Fruit fly (Drosophila melanogaster) whole organism, embryonic: ENCODE results near the gene phtm.
A peak's percentile ranks its signal among the peaks of the same experiment; 100 is the strongest.

Source experiments
- Bgb ChIP-seq: fragments of 200-800 bp; sonication (Bioruptor generic); IDR thresholded peaks from 2 replicates; pipeline ENCODE4 v1.3.6; 2022; ENCODE audit warnings: missing biosample characterization, missing genetic modification characterization; ENCODE audit not compliant: partially characterized antibody
- BtbVII ChIP-seq: fragments of 200-800 bp; sonication (Bioruptor generic); optimal IDR thresholded peaks from 3 replicates; lab custom pipeline; 2017; ENCODE audit warnings: missing biosample characterization, mild to moderate bottlenecking, missing genetic modification characterization
- CG11093 ChIP-seq: fragments of 200-800 bp; sonication (Bioruptor generic); IDR thresholded peaks from 3 replicates; pipeline ENCODE4 v1.3.6; 2022; ENCODE audit warnings: missing biosample characterization, missing genetic modification characterization
- CG12299 ChIP-seq: fragments of 200-800 bp; sonication (Bioruptor generic); optimal IDR thresholded peaks from 2 replicates; lab custom pipeline; 2018; ENCODE audit warnings: missing biosample characterization, mild to moderate bottlenecking, missing genetic modification characterization
- CG12659 ChIP-seq: fragments of 200-800 bp; sonication (Bioruptor generic); optimal IDR thresholded peaks from 3 replicates; lab custom pipeline; 2017; ENCODE audit warnings: mild to moderate bottlenecking, missing biosample characterization, missing genetic modification reagents, missing genetic modification characterization
- CG13424 ChIP-seq: fragments of 200-800 bp; sonication (Bioruptor generic); optimal IDR thresholded peaks from 2 replicates; lab custom pipeline; 2019; ENCODE audit warnings: missing biosample characterization, mild to moderate bottlenecking, missing genetic modification characterization, moderate library complexity
- CG13624 ChIP-seq: fragments of 200-800 bp; sonication (Bioruptor generic); optimal IDR thresholded peaks from 2 replicates; lab custom pipeline; 2016; ENCODE audit warnings: missing biosample characterization, missing genetic modification characterization
- CG14014 ChIP-seq: fragments of 200-800 bp; sonication (Bioruptor generic); IDR thresholded peaks from 2 replicates; pipeline ENCODE4 v1.3.6; 2022; ENCODE audit warnings: missing biosample characterization, missing genetic modification characterization
- CG14050 ChIP-seq: fragments of 200-800 bp; sonication (Bioruptor generic); IDR thresholded peaks from 3 replicates; pipeline ENCODE4 v1.3.6; 2022; ENCODE audit warnings: missing biosample characterization, missing genetic modification characterization
- CG15514 ChIP-seq: fragments of 200-800 bp; sonication (Bioruptor generic); optimal IDR thresholded peaks from 3 replicates; lab custom pipeline; 2017; ENCODE audit warnings: missing biosample characterization, missing genetic modification characterization, mild to moderate bottlenecking, moderate library complexity, missing genetic modification reagents
- CG16813 ChIP-seq: fragments of 200-800 bp; sonication (Bioruptor generic); IDR thresholded peaks from 3 replicates; pipeline ENCODE4 v1.3.6; 2022; ENCODE audit warnings: missing biosample characterization, missing genetic modification characterization; ENCODE audit not compliant: partially characterized antibody
- CG17359 ChIP-seq: fragments of 200-800 bp; sonication (Bioruptor generic); optimal IDR thresholded peaks from 3 replicates; lab custom pipeline; 2018; ENCODE audit warnings: missing biosample characterization, mild to moderate bottlenecking, missing genetic modification characterization, moderate library complexity
- CG17802 ChIP-seq: fragments of 200-800 bp; sonication (Bioruptor generic); optimal IDR thresholded peaks from 2 replicates; lab custom pipeline; 2018; ENCODE audit warnings: missing biosample characterization, mild to moderate bottlenecking, missing genetic modification characterization, moderate library complexity
- CG18011 ChIP-seq: fragments of 200-800 bp; sonication (Bioruptor generic); optimal IDR thresholded peaks from 2 replicates; lab custom pipeline; 2017; ENCODE audit warnings: missing biosample characterization, missing genetic modification characterization, mild to moderate bottlenecking, moderate library complexity, missing genotype
- CG2889 ChIP-seq: fragments of 200-800 bp; sonication (Bioruptor generic); IDR thresholded peaks from 3 replicates; pipeline ENCODE4 v1.3.6; 2022; ENCODE audit warnings: missing biosample characterization, missing genetic modification characterization
- CG30403 ChIP-seq: fragments of 200-800 bp; sonication (Bioruptor generic); optimal IDR thresholded peaks from 3 replicates; lab custom pipeline; 2016; ENCODE audit warnings: missing biosample characterization, missing genetic modification characterization
- CG3163 ChIP-seq: fragments of 200-800 bp; sonication (Bioruptor generic); optimal IDR thresholded peaks from 3 replicates; lab custom pipeline; 2016; ENCODE audit warnings: missing biosample characterization, missing genetic modification characterization
- CG33557 ChIP-seq: fragments of 200-800 bp; sonication (Bioruptor generic); optimal IDR thresholded peaks from 2 replicates; lab custom pipeline; 2019; ENCODE audit warnings: missing biosample characterization, mild to moderate bottlenecking, missing genetic modification characterization, moderate library complexity
- CG4617 ChIP-seq: fragments of 200-800 bp; sonication (Bioruptor generic); optimal IDR thresholded peaks from 3 replicates; lab custom pipeline; 2016; ENCODE audit warnings: missing biosample characterization, missing genetic modification characterization, borderline replicate concordance
- CG6689 ChIP-seq: fragments of 200-800 bp; sonication (Bioruptor generic); IDR thresholded peaks from 2 replicates; pipeline ENCODE4 v1.3.6; 2022; ENCODE audit warnings: missing biosample characterization, missing genetic modification characterization
- CG8765 ChIP-seq: fragments of 200-800 bp; sonication (Bioruptor generic); IDR thresholded peaks from 2 replicates; pipeline ENCODE4 v1.3.6; 2022; ENCODE audit warnings: missing biosample characterization, missing genetic modification characterization
- CG9797 ChIP-seq: fragments of 200-800 bp; sonication (Bioruptor generic); optimal IDR thresholded peaks from 3 replicates; lab custom pipeline; 2018; ENCODE audit warnings: missing biosample characterization, mild to moderate bottlenecking, missing genetic modification characterization
- Ets97D ChIP-seq: fragments of 200-800 bp; sonication (Bioruptor generic); optimal IDR thresholded peaks from 3 replicates; lab custom pipeline; 2016; ENCODE audit warnings: missing biosample characterization, missing genetic modification characterization
- H2.0 ChIP-seq: fragments of 200-800 bp; sonication (Bioruptor generic); IDR thresholded peaks from 2 replicates; pipeline ENCODE4 v1.3.6; 2022; ENCODE audit warnings: missing biosample characterization, missing genetic modification characterization
- HHEX ChIP-seq: fragments of 200-800 bp; sonication (Bioruptor generic); optimal IDR thresholded peaks from 3 replicates; lab custom pipeline; 2017; ENCODE audit warnings: missing biosample characterization, mild to moderate bottlenecking, missing genetic modification characterization, missing genetic modification reagents
- HmgZ ChIP-seq: fragments of 200-800 bp; sonication (Bioruptor generic); optimal IDR thresholded peaks from 2 replicates; lab custom pipeline; 2018; ENCODE audit warnings: missing biosample characterization, mild to moderate bottlenecking, missing genetic modification characterization
- Neu2 ChIP-seq: fragments of 200-800 bp; sonication (Bioruptor generic); optimal IDR thresholded peaks from 3 replicates; lab custom pipeline; 2016; ENCODE audit warnings: missing biosample characterization, missing genetic modification characterization, borderline replicate concordance
- PHDP ChIP-seq: fragments of 200-800 bp; sonication (Bioruptor generic); optimal IDR thresholded peaks from 3 replicates; lab custom pipeline; 2018; ENCODE audit warnings: missing biosample characterization, mild to moderate bottlenecking, missing genetic modification characterization, moderate library complexity
- Six4 ChIP-seq: fragments of 200-800 bp; sonication (Bioruptor generic); optimal IDR thresholded peaks from 2 replicates; lab custom pipeline; 2016; ENCODE audit warnings: missing biosample characterization, missing genetic modification characterization
- bab2 ChIP-seq: fragments of 200-800 bp; sonication (Bioruptor generic); optimal IDR thresholded peaks from 2 replicates; lab custom pipeline; 2016; ENCODE audit warnings: missing biosample characterization, missing genetic modification characterization
- bcd ChIP-seq: fragments of 200-800 bp; sonication (Bioruptor generic); optimal IDR thresholded peaks from 2 replicates; lab custom pipeline; 2017; ENCODE audit warnings: missing biosample characterization, mild to moderate bottlenecking, missing genetic modification characterization
- cato ChIP-seq: fragments of 200-800 bp; sonication (Bioruptor generic); optimal IDR thresholded peaks from 2 replicates; lab custom pipeline; 2016; ENCODE audit warnings: missing biosample characterization, missing genetic modification characterization, borderline replicate concordance
- chif ChIP-seq, 2 experiments: fragments of 200-800 bp; sonication (Bioruptor generic); optimal IDR thresholded peaks; 3 replicates each; lab custom pipeline; 2016; ENCODE audit warnings: missing biosample characterization in 2 of 2, missing genetic modification characterization in 2 of 2
- ci ChIP-seq: fragments of 200-800 bp; sonication (Bioruptor generic); IDR thresholded peaks from 3 replicates; pipeline ENCODE4 v1.3.6; 2022; ENCODE audit warnings: missing biosample characterization, missing genetic modification characterization
- crol ChIP-seq: fragments of 200-800 bp; sonication (Bioruptor generic); IDR thresholded peaks from 2 replicates; pipeline ENCODE4 v1.3.6; 2022; ENCODE audit warnings: missing biosample characterization, missing genetic modification characterization
- disco-r ChIP-seq: fragments of 200-800 bp; sonication (Bioruptor generic); optimal IDR thresholded peaks from 2 replicates; lab custom pipeline; 2016; ENCODE audit warnings: missing biosample characterization, missing genetic modification characterization
- en ChIP-seq: fragments of 200-800 bp; sonication (Bioruptor generic); optimal IDR thresholded peaks from 2 replicates; lab custom pipeline; 2016; ENCODE audit warnings: missing biosample characterization, missing genetic modification characterization
- fu2 ChIP-seq: fragments of 200-800 bp; sonication (Bioruptor generic); optimal IDR thresholded peaks from 2 replicates; lab custom pipeline; 2016; ENCODE audit warnings: missing biosample characterization, missing genetic modification characterization
- gce ChIP-seq: fragments of 200-800 bp; sonication (Bioruptor generic); IDR thresholded peaks from 3 replicates; pipeline ENCODE4 v1.3.6; 2022; ENCODE audit warnings: missing biosample characterization, missing genetic modification characterization
- hbn ChIP-seq: fragments of 200-800 bp; sonication (Bioruptor generic); IDR thresholded peaks from 2 replicates; pipeline ENCODE4 v1.3.6; 2022; ENCODE audit warnings: missing biosample characterization, missing genetic modification characterization; ENCODE audit not compliant: partially characterized antibody
- hkb ChIP-seq, 2 experiments: fragments of 200-800 bp in 1 of 2; fragments of >200 bp in 1 of 2; sonication (Bioruptor generic) in 1 of 2; IDR thresholded peaks in 1 of 2; optimal IDR thresholded peaks in 1 of 2; 2 replicates each; pipeline versions ENCODE4 v1.3.6 to Lab custom; 2017 to 2022; ENCODE audit warnings: missing biosample characterization in 1 of 2, missing genetic modification characterization in 1 of 2
- maf-S ChIP-seq: fragments of 200-800 bp; sonication (Bioruptor generic); optimal IDR thresholded peaks from 2 replicates; lab custom pipeline; 2016; ENCODE audit warnings: missing biosample characterization, missing genetic modification characterization
- org-1 ChIP-seq: fragments of 200-800 bp; sonication (Bioruptor generic); optimal IDR thresholded peaks from 2 replicates; lab custom pipeline; 2017; ENCODE audit warnings: missing biosample characterization, missing genetic modification characterization
- pzg ChIP-seq: fragments of 200-800 bp; sonication (Bioruptor generic); optimal IDR thresholded peaks from 3 replicates; lab custom pipeline; 2018; ENCODE audit warnings: missing biosample characterization, mild to moderate bottlenecking, missing genetic modification characterization, moderate library complexity
- repo ChIP-seq: fragments of 200-800 bp; sonication (Bioruptor generic); optimal IDR thresholded peaks from 2 replicates; lab custom pipeline; 2016; ENCODE audit warnings: missing biosample characterization, missing genetic modification characterization
- salm ChIP-seq: fragments of 200-800 bp; sonication (Bioruptor generic); optimal IDR thresholded peaks from 2 replicates; lab custom pipeline; 2018; ENCODE audit warnings: missing biosample characterization, mild to moderate bottlenecking, missing genetic modification characterization
- tup ChIP-seq: fragments of 200-800 bp; sonication (Bioruptor generic); optimal IDR thresholded peaks from 2 replicates; lab custom pipeline; 2016; ENCODE audit warnings: missing biosample characterization, mild to moderate bottlenecking, missing genetic modification characterization, moderate library complexity
- usp ChIP-seq: fragments of >200 bp; optimal IDR thresholded peaks from 2 replicates; lab custom pipeline; 2017; ENCODE audit warnings: missing biosample characterization, missing genetic modification characterization

The phtm gene

dm6 chrX:18646855-18647699 lies 38.5 kb upstream of the phtm start, which contains the start of gene Rip11 (continued):
- TF ChIP-seq pzg (GFP tag; lab: Kevin White, UChicago) (peak; percentile 36), cato (no peak), CG6689 (GFP tag; lab: Robert Waterston, UW) (peak; percentile 54), CG11093 (0 out of 3 replicates have a peak, but pooled peaks have one; percentile 40), HmgZ (tag; lab: Kevin White, UChicago) (peak; percentile 16), Bgb (GFP tag; lab: Robert Waterston, UW) (peak; percentile 53), CG9797 (GFP tag; lab: Kevin White, UChicago) (peak; percentile 41), H2.0 (GFP tag; lab: Robert Waterston, UW) (peak; percentile 36), CG17359 (tag; lab: Kevin White, UChicago) (peak; percentile 47), chif (GFP tag; optimal IDR thresholded peaks at IDR 0.05; lab: Kevin White, UChicago) (peak in 1 of 2 experiments; percentile 3), disco-r (no peak), HHEX (GFP tag; lab: Kevin White, UChicago) (no peak), CG30403 (peak; percentile 24), CG14014 (GFP tag; lab: Robert Waterston, UW) (peak; percentile 62), CG2889 (GFP tag; lab: Robert Waterston, UW) (peak; percentile 9; the same call in 1 of the 3 replicates), CG16813 (GFP tag; lab: Robert Waterston, UW) (no peak), CG13624 (GFP tag; lab: Kevin White, UChicago) (peak; percentile 58), gce (GFP tag; lab: Robert Waterston, UW) (no peak; the same call in 2 of the 3 replicates), PHDP (tag; lab: Kevin White, UChicago) (peak; percentile 37), CG14050 (no peak), org-1 (no peak), Neu2 (GFP tag; lab: Kevin White, UChicago) (no peak), maf-S (GFP tag; lab: Kevin White, UChicago) (peak; percentile 16), CG13424 (tag; lab: Kevin White, UChicago) (no peak), CG8765 (GFP tag; lab: Robert Waterston, UW) (0 out of 2 replicates have a peak, but pooled peaks have one; percentile 21), salm (tag; lab: Kevin White, UChicago) (no peak), en (GFP tag; lab: Kevin White, UChicago) (no peak), bab2 (no peak), usp (GFP tag; lab: Kevin White, UChicago) (no peak), CG15514 (GFP tag; lab: Kevin White, UChicago) (no peak), bcd (GFP tag; lab: Kevin White, UChicago) (peak; percentile 11), CG33557 (GFP tag; lab: Kevin White, UChicago) (no peak), CG12659 (GFP tag; lab: Kevin White, UChicago) (peak; percentile 17), repo (GFP tag; lab: Kevin White, UChicago) (peak; percentile 31), fu2 (no peak), CG18011 (GFP tag; lab: Kevin White, UChicago) (no peak), CG4617 (GFP tag; lab: Kevin White, UChicago) (peak; percentile 14), Ets97D (no peak), Six4 (GFP tag; lab: Kevin White, UChicago) (no peak), ci (peak; percentile 48), hkb (optimal IDR thresholded peaks at IDR 0.05; lab: Kevin White, UChicago) (no peak), hkb (GFP tag; IDR thresholded peaks at IDR 0.05; lab: Robert Waterston, UW) (peak; percentile 41; the same call in 1 of the 2 replicates), CG12299 (tag; lab: Kevin White, UChicago) (no peak), tup (GFP tag; lab: Kevin White, UChicago) (no peak), BtbVII (GFP tag; lab: Kevin White, UChicago) (peak; percentile 51), CG17802 (tag; lab: Kevin White, UChicago) (no peak), crol (peak; percentile 85), hbn (GFP tag; lab: Robert Waterston, UW) (0 out of 2 replicates have a peak, but pooled peaks have one; percentile 12), CG3163 (GFP tag; lab: Kevin White, UChicago) (peak; percentile 8)
